Worm (Caenorhabditis elegans): ENCODE measurements around the gene F36D3.5.

Gene F36D3.5

DNA sequence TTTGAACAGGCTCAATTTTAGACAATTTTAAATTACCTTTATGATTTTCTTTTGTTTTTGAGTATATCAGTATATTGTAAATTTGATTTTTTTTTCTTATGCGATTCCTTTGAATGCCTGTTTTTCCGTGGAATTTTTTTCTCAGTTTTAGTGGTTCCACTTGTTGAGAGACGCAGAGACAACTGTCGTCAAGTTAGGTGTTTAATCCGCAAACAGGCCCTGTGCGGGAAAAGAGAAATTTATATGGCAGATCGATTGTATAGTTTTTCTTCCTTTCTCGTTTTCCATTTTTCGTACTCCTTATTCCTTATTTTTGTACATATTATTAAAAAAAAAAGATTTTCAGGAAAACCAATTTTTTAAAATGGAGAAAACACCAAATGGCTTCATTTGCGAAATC is 16.0 kb downstream of the F36D3.5 start, which contains the start of gene F36D3.1 (continued):
- TF ChIP-seq lin-40 (tag; optimal IDR thresholded peaks at IDR 0.05), result no peak
- no peak for TF ChIP-seq let-526 (GFP tag; IDR thresholded peaks at IDR 0.05)
- TF ChIP-seq gei-17 (GFP tag; optimal IDR thresholded peaks at IDR 0.05), result no peak
- no peak for TF ChIP-seq Y79H2A.3 (GFP tag; conservative IDR thresholded peaks at IDR 0.05)
- TF ChIP-seq attf-3 (GFP tag; conservative IDR thresholded peaks at IDR 0.05), result no peak
- TF ChIP-seq nhr-179 (tag; optimal IDR thresholded peaks at IDR 0.05), result no peak
- no peak for TF ChIP-seq unc-130 (GFP tag; optimal IDR thresholded peaks at IDR 0.05)
- TF ChIP-seq sdz-38 (tag; optimal IDR thresholded peaks at IDR 0.05), result no peak
- no peak for TF ChIP-seq ceh-91 (GFP tag; IDR thresholded peaks at IDR 0.05)
- TF ChIP-seq nhr-90 (tag; optimal IDR thresholded peaks at IDR 0.05), result no peak
- no peak for TF ChIP-seq mes-4 (tag; optimal IDR thresholded peaks at IDR 0.05)
- no peak for TF ChIP-seq nfya-2 (GFP tag; IDR thresholded peaks at IDR 0.05)
- no peak for TF ChIP-seq ekl-4 (GFP tag; IDR thresholded peaks at IDR 0.05)
- no peak for TF ChIP-seq hmg-20 (GFP tag; IDR thresholded peaks at IDR 0.05)
- TF ChIP-seq fkh-3 (tag; optimal IDR thresholded peaks at IDR 0.05), result no peak
- TF ChIP-seq zim-3 (tag; optimal IDR thresholded peaks at IDR 0.05), result no peak
- TF ChIP-seq hmg-1.2 (GFP tag; IDR thresholded peaks at IDR 0.05), result peak; percentile 34; the same call in 1 of the 2 replicates
- TF ChIP-seq hsf-1 (GFP tag; IDR thresholded peaks at IDR 0.05), result no peak
- TF ChIP-seq aptf-3 (GFP tag; IDR thresholded peaks at IDR 0.05), result no peak
- no peak for TF ChIP-seq tlf-1 (GFP tag; optimal IDR thresholded peaks at IDR 0.05)
- no peak for TF ChIP-seq ztf-22 (GFP tag; optimal IDR thresholded peaks at IDR 0.05)
- peak in 1 of 3 experiments; percentile 79 for TF ChIP-seq lin-35 (GFP tag; optimal IDR thresholded peaks at IDR 0.05)
- no peak for TF ChIP-seq somi-1 (GFP tag; optimal IDR thresholded peaks at IDR 0.05)
- no peak for TF ChIP-seq ama-1 (optimal IDR thresholded peaks at IDR 0.05)
- no peak for TF ChIP-seq ama-1 (GFP tag; optimal IDR thresholded peaks at IDR 0.05)
- no peak for TF ChIP-seq lag-1 (GFP tag; IDR thresholded peaks at IDR 0.05)
- TF ChIP-seq nhr-27 (tag; optimal IDR thresholded peaks at IDR 0.05), result no peak
- no peak for TF ChIP-seq hrde-1 (tag; optimal IDR thresholded peaks at IDR 0.05; ENCODE audit: borderline replicate concordance)
- TF ChIP-seq attf-5 (GFP tag; optimal IDR thresholded peaks at IDR 0.05), result peak; percentile 21
- TF ChIP-seq let-607 (tag; optimal IDR thresholded peaks at IDR 0.05), result no peak
- TF ChIP-seq efl-1 (GFP tag; optimal IDR thresholded peaks at IDR 0.05), result peak; percentile 38
- TF ChIP-seq ZK185.1 (tag; optimal IDR thresholded peaks at IDR 0.05; ENCODE audit: poor library complexity, severe bottlenecking), result no peak
- TF ChIP-seq cebp-2 (GFP tag; IDR thresholded peaks at IDR 0.05), result no peak
- TF ChIP-seq ceh-40 (GFP tag; IDR thresholded peaks at IDR 0.05), result no peak
- TF ChIP-seq B0035.1 (tag; optimal IDR thresholded peaks at IDR 0.05), result no peak
- TF ChIP-seq Y95B8A.8 (GFP tag; IDR thresholded peaks at IDR 0.05), result no peak

ce11 chrV:16497504-16497903 is 17.5 kb downstream of the F36D3.5 start, which contains the start of gene srh-136:
srh-136 (minus strand) TSS chrV:16497596.
- no peak for TF ChIP-seq attf-3 (GFP tag; conservative IDR thresholded peaks at IDR 0.05)
- TF ChIP-seq Y53F4B.3 (GFP tag; IDR thresholded peaks at IDR 0.05), result no peak
- no peak for TF ChIP-seq F57A8.1 (GFP tag; optimal IDR thresholded peaks at IDR 0.05)
- TF ChIP-seq lin-26 (GFP tag; IDR thresholded peaks at IDR 0.05), result no peak
- no peak for TF ChIP-seq ceh-58 (GFP tag; IDR thresholded peaks at IDR 0.05)
- TF ChIP-seq T07F8.4 (tag; optimal IDR thresholded peaks at IDR 0.05), result no peak
- no peak for TF ChIP-seq C06A6.2 (GFP tag; conservative IDR thresholded peaks at IDR 0.05)
- TF ChIP-seq sdz-38 (tag; optimal IDR thresholded peaks at IDR 0.05), result no peak
- no peak for TF ChIP-seq ccch-3 (GFP tag; optimal IDR thresholded peaks at IDR 0.05)
- TF ChIP-seq ztf-6 (GFP tag; IDR thresholded peaks at IDR 0.05), result no peak
- no peak for TF ChIP-seq ztf-22 (GFP tag; optimal IDR thresholded peaks at IDR 0.05)
- no peak for TF ChIP-seq aptf-2 (GFP tag; conservative IDR thresholded peaks at IDR 0.05)
- no peak for TF ChIP-seq zim-3 (tag; optimal IDR thresholded peaks at IDR 0.05)
- no peak for TF ChIP-seq F10E7.11 (tag; optimal IDR thresholded peaks at IDR 0.05)
- no peak for TF ChIP-seq egrh-3 (GFP tag; IDR thresholded peaks at IDR 0.05)

Data from whole organism, young adult.